Worm (Caenorhabditis elegans): ENCODE measurements around the gene ZC155.4.

DNA sequence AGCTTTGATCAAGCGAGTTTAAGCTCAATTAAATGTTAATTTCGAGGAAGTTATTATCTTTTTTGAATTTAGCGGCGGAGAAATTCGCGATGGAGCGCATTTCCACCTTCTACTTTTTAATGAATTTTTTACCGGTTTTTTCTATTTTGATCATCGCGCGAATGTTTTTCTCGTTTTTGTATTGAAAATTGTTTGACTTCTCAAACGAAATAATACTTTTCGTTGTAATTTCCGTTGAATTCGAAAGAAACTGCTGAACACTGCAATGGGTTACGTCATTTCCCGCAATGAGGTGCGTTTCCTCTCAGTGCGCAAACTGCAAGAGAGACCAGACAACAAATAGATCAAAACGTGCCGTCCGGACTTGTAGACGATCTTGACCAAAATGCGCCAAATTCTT is 34.1 kb downstream of the ZC155.4 start:
- TF ChIP-seq ama-1 (optimal IDR thresholded peaks at IDR 0.05): no peak
- TF ChIP-seq tra-4 (tag; optimal IDR thresholded peaks at IDR 0.05): no peak
- TF ChIP-seq hmg-4 (GFP tag; optimal IDR thresholded peaks at IDR 0.05): no peak
- no peak for TF ChIP-seq F13C5.2 (tag; optimal IDR thresholded peaks at IDR 0.05)
- no peak for TF ChIP-seq B0310.2 (tag; optimal IDR thresholded peaks at IDR 0.05)
- no peak for TF ChIP-seq tbx-11 (GFP tag; IDR thresholded peaks at IDR 0.05)
- TF ChIP-seq scrt-1 (GFP tag; IDR thresholded peaks at IDR 0.05): no peak
- TF ChIP-seq sea-1 (GFP tag; conservative IDR thresholded peaks at IDR 0.05): no peak
- no peak for TF ChIP-seq ceh-36 (tag; optimal IDR thresholded peaks at IDR 0.05)
- no peak for TF ChIP-seq pes-1 (GFP tag; IDR thresholded peaks at IDR 0.05)
- TF ChIP-seq hmbx-1 (tag; optimal IDR thresholded peaks at IDR 0.05): no peak
